Fruit fly (Drosophila melanogaster): ENCODE measurements around the gene CG14238.

The CG14238 gene

dm6 chr3R:26436540-26436939 is 21.5 kb upstream of the CG14238 start (continued):
- TF ChIP-seq lola (GFP tag; optimal IDR thresholded peaks at IDR 0.05): no peak
- no peak for TF ChIP-seq Tbp (GFP tag; optimal IDR thresholded peaks at IDR 0.05)
- TF ChIP-seq Mes4 (GFP tag; optimal IDR thresholded peaks at IDR 0.05): peak; percentile 10
- peak; percentile 4 for TF ChIP-seq nau (GFP tag; optimal IDR thresholded peaks at IDR 0.05)
- peak; percentile 3 for TF ChIP-seq Bdp1 (GFP tag; optimal IDR thresholded peaks at IDR 0.05)
- TF ChIP-seq CG17612 (GFP tag; IDR thresholded peaks at IDR 0.05): no peak
- no peak for TF ChIP-seq fu2 (GFP tag; optimal IDR thresholded peaks at IDR 0.05)
- no peak for TF ChIP-seq pb (GFP tag; optimal IDR thresholded peaks at IDR 0.05)
- no peak for TF ChIP-seq Dad (GFP tag; optimal IDR thresholded peaks at IDR 0.05)
- no peak for TF ChIP-seq CG11723 (GFP tag; optimal IDR thresholded peaks at IDR 0.05)
- TF ChIP-seq Hey (tag; optimal IDR thresholded peaks at IDR 0.05): no peak
- TF ChIP-seq dysf (GFP tag; IDR thresholded peaks at IDR 0.05): 0 out of 3 replicates have a peak, but pooled peaks have one; percentile 40
- TF ChIP-seq sr (GFP tag; IDR thresholded peaks at IDR 0.05): no peak
- no peak for TF ChIP-seq D19B (GFP tag; optimal IDR thresholded peaks at IDR 0.05)
- no peak for TF ChIP-seq Fer2 (tag; optimal IDR thresholded peaks at IDR 0.05)
- TF ChIP-seq CG11247 (GFP tag; IDR thresholded peaks at IDR 0.05): no peak
- peak; percentile 36 for TF ChIP-seq CG7556 (GFP tag; optimal IDR thresholded peaks at IDR 0.05)
- no peak for TF ChIP-seq hkb (optimal IDR thresholded peaks at IDR 0.05)
- TF ChIP-seq hkb (GFP tag; IDR thresholded peaks at IDR 0.05): peak; percentile 62
- no peak for TF ChIP-seq HLH54F (GFP tag; optimal IDR thresholded peaks at IDR 0.05)
- TF ChIP-seq Lhr (GFP tag; optimal IDR thresholded peaks at IDR 0.05): no peak
- peak; percentile 47 for TF ChIP-seq Blimp-1 (GFP tag; optimal IDR thresholded peaks at IDR 0.05)
- TF ChIP-seq HLHmδ (GFP tag; optimal IDR thresholded peaks at IDR 0.05): no peak
- no peak for TF ChIP-seq GATAe (GFP tag; conservative IDR thresholded peaks at IDR 0.05)
- peak; percentile 64 for TF ChIP-seq Ada2b (GFP tag; IDR thresholded peaks at IDR 0.05)
- TF ChIP-seq Hmx (GFP tag; optimal IDR thresholded peaks at IDR 0.05): no peak
- TF ChIP-seq cato (GFP tag; optimal IDR thresholded peaks at IDR 0.05; ENCODE audit: borderline replicate concordance): no peak
- peak; percentile 8 for TF ChIP-seq Meics (GFP tag; optimal IDR thresholded peaks at IDR 0.05)
- TF ChIP-seq stwl (tag; optimal IDR thresholded peaks at IDR 0.05): no peak
- TF ChIP-seq CG6813 (GFP tag; optimal IDR thresholded peaks at IDR 0.05): no peak
- no peak for TF ChIP-seq unc-4 (GFP tag; IDR thresholded peaks at IDR 0.05; ENCODE audit: partially characterized antibody)
- TF ChIP-seq CG4404 (GFP tag; IDR thresholded peaks at IDR 0.05): 0 out of 2 replicates have a peak, but pooled peaks have one; percentile 33
- TF ChIP-seq gcm2 (GFP tag; optimal IDR thresholded peaks at IDR 0.05): no peak
- no peak for TF ChIP-seq hb (GFP tag; IDR thresholded peaks at IDR 0.05; ENCODE audit: partially characterized antibody)
- TF ChIP-seq CG8281 (tag; optimal IDR thresholded peaks at IDR 0.05): no peak
- no peak for TF ChIP-seq exex (tag; optimal IDR thresholded peaks at IDR 0.05)
- no peak for TF ChIP-seq toy (GFP tag; IDR thresholded peaks at IDR 0.05)
- TF ChIP-seq CG10321 (GFP tag; IDR thresholded peaks at IDR 0.05): no peak
- no peak for TF ChIP-seq CG6765 (GFP tag; optimal IDR thresholded peaks at IDR 0.05)
- no peak for TF ChIP-seq CG3163 (GFP tag; optimal IDR thresholded peaks at IDR 0.05)
- no peak for TF ChIP-seq CG17912 (GFP tag; optimal IDR thresholded peaks at IDR 0.05)
- TF ChIP-seq CG6272 (GFP tag; IDR thresholded peaks at IDR 0.05): no peak
- TF ChIP-seq tap (tag; optimal IDR thresholded peaks at IDR 0.05): peak; percentile 23
- no peak for TF ChIP-seq CG2116 (GFP tag; optimal IDR thresholded peaks at IDR 0.05)
- peak; percentile 2 for TF ChIP-seq HHEX (GFP tag; optimal IDR thresholded peaks at IDR 0.05)
- peak; percentile 38 for TF ChIP-seq Fer3 (tag; optimal IDR thresholded peaks at IDR 0.05)
- no peak for TF ChIP-seq vnd (GFP tag; IDR thresholded peaks at IDR 0.05; ENCODE audit: partially characterized antibody)
- TF ChIP-seq CG1792 (GFP tag; optimal IDR thresholded peaks at IDR 0.05): peak; percentile 40

Measured in whole organism, embryonic.